Worm (Caenorhabditis elegans): Measurements from ENCODE around the gene ttbk-6.

ce11 chrIII:5074398-5074797 lies at the start of gene ttbk-6:
- TF ChIP-seq unc-62 (GFP tag; optimal IDR thresholded peaks at IDR 0.05): no peak
- no peak for TF ChIP-seq ceh-16 (tag; optimal IDR thresholded peaks at IDR 0.05)
- TF ChIP-seq ztf-11 (tag; optimal IDR thresholded peaks at IDR 0.05): no peak
- TF ChIP-seq snpc-4 (tag; optimal IDR thresholded peaks at IDR 0.05): no peak
- TF ChIP-seq ztf-4 (tag; optimal IDR thresholded peaks at IDR 0.05): no peak

Data from whole organism, L2 larva.